Fruit fly (Drosophila melanogaster): ENCODE results near the gene Spn38F.

Spn38F gene

dm6 chr2L:20837885-20838284 is at the start of gene Spn38F:
TSS of gene Spn38F (minus strand) at chr2L:20837985.
- TF ChIP-seq lola (GFP tag; optimal IDR thresholded peaks at IDR 0.05), result no peak
- TF ChIP-seq psq (GFP tag; optimal IDR thresholded peaks at IDR 0.05), result no peak
- no peak for TF ChIP-seq Dfd (GFP tag; optimal IDR thresholded peaks at IDR 0.05)
- TF ChIP-seq dsf (GFP tag; optimal IDR thresholded peaks at IDR 0.05; ENCODE audit: borderline replicate concordance), result no peak
- TF ChIP-seq br (GFP tag; optimal IDR thresholded peaks at IDR 0.05), result no peak
- TF ChIP-seq rgr (GFP tag; optimal IDR thresholded peaks at IDR 0.05), result no peak
- TF ChIP-seq Rel (GFP tag; optimal IDR thresholded peaks at IDR 0.05), result no peak
- no peak for TF ChIP-seq Rel (tag; optimal IDR thresholded peaks at IDR 0.05)
- no peak for TF ChIP-seq Mio (GFP tag; optimal IDR thresholded peaks at IDR 0.05)
- no peak for TF ChIP-seq pan (optimal IDR thresholded peaks at IDR 0.05)
- no peak for TF ChIP-seq N (GFP tag; optimal IDR thresholded peaks at IDR 0.05)
- TF ChIP-seq ey (GFP tag; optimal IDR thresholded peaks at IDR 0.05), result no peak
- TF ChIP-seq Hr78 (GFP tag; optimal IDR thresholded peaks at IDR 0.05), result no peak

- TF ChIP-seq Rel (GFP tag; optimal IDR thresholded peaks at IDR 0.05), result no peak
- peak; percentile 22 for TF ChIP-seq Rel (tag; optimal IDR thresholded peaks at IDR 0.05)
- peak; percentile 64 for TF ChIP-seq Sp1 (GFP tag; optimal IDR thresholded peaks at IDR 0.05)
- TF ChIP-seq CrebA (GFP tag; optimal IDR thresholded peaks at IDR 0.05; ENCODE audit: borderline replicate concordance), result peak; percentile 18
- no peak for TF ChIP-seq fru (GFP tag; optimal IDR thresholded peaks at IDR 0.05)
Observed at dm6 chr2L:20887273-20887672, 49.5 kb upstream of the Spn38F start.

dm6 chr2L:20885889-20886507 is 48.2 kb upstream of the Spn38F start:
- TF ChIP-seq Hnf4 (GFP tag; optimal IDR thresholded peaks at IDR 0.05), result no peak
- no peak for TF ChIP-seq pan (optimal IDR thresholded peaks at IDR 0.05)
- no peak for TF ChIP-seq lola (GFP tag; optimal IDR thresholded peaks at IDR 0.05)
- TF ChIP-seq brk (GFP tag; optimal IDR thresholded peaks at IDR 0.05), result no peak
- TF ChIP-seq foxo (GFP tag; optimal IDR thresholded peaks at IDR 0.05), result no peak
- TF ChIP-seq Hr78 (GFP tag; optimal IDR thresholded peaks at IDR 0.05), result no peak
- no peak for TF ChIP-seq Rel (GFP tag; optimal IDR thresholded peaks at IDR 0.05)
- peak; percentile 8 for TF ChIP-seq Rel (tag; optimal IDR thresholded peaks at IDR 0.05)

dm6 chr2L:20883624-20884220 is 45.9 kb upstream of the Spn38F start:
- no peak for TF ChIP-seq dl (GFP tag; optimal IDR thresholded peaks at IDR 0.05; ENCODE audit: insufficient read depth in 1 of 2, partially characterized antibody in 2 of 2)
- no peak for TF ChIP-seq ey (GFP tag; optimal IDR thresholded peaks at IDR 0.05)
- no peak for TF ChIP-seq Dif (GFP tag; optimal IDR thresholded peaks at IDR 0.05; ENCODE audit: partially characterized antibody)
- no peak for TF ChIP-seq jim (GFP tag; optimal IDR thresholded peaks at IDR 0.05)
- TF ChIP-seq dmrt93B (GFP tag; optimal IDR thresholded peaks at IDR 0.05), result no peak
- no peak for TF ChIP-seq HLH106 (tag; optimal IDR thresholded peaks at IDR 0.05)

- no peak for TF ChIP-seq Hnf4 (GFP tag; optimal IDR thresholded peaks at IDR 0.05)
Observed at dm6 chr2L:20883097-20883496, 45.3 kb upstream of the Spn38F start.

- no peak for TF ChIP-seq Dif (GFP tag; optimal IDR thresholded peaks at IDR 0.05; ENCODE audit: partially characterized antibody)
- peak; percentile 39 for TF ChIP-seq rgr (GFP tag; optimal IDR thresholded peaks at IDR 0.05)
- peak; percentile 10 for TF ChIP-seq dmrt93B (GFP tag; optimal IDR thresholded peaks at IDR 0.05)
- peak in 1 of 2 experiments; percentile 13 for TF ChIP-seq foxo (GFP tag; optimal IDR thresholded peaks at IDR 0.05)
- TF ChIP-seq pan (optimal IDR thresholded peaks at IDR 0.05), result no peak
- TF ChIP-seq CG32264 (GFP tag; optimal IDR thresholded peaks at IDR 0.05), result no peak
- no peak for TF ChIP-seq Hr78 (GFP tag; optimal IDR thresholded peaks at IDR 0.05)
- TF ChIP-seq lola (GFP tag; optimal IDR thresholded peaks at IDR 0.05), result no peak
- peak; percentile 91 for TF ChIP-seq Hr83 (GFP tag; optimal IDR thresholded peaks at IDR 0.05; ENCODE audit: poor library complexity, severe bottlenecking)
- peak; percentile 11 for TF ChIP-seq ey (GFP tag; optimal IDR thresholded peaks at IDR 0.05)
- TF ChIP-seq sage (GFP tag; optimal IDR thresholded peaks at IDR 0.05), result no peak
- no peak for TF ChIP-seq psq (GFP tag; optimal IDR thresholded peaks at IDR 0.05)
- TF ChIP-seq h (GFP tag; optimal IDR thresholded peaks at IDR 0.05), result peak; percentile 24
- peak; percentile 18 for TF ChIP-seq Hnf4 (GFP tag; optimal IDR thresholded peaks at IDR 0.05)
- no peak for TF ChIP-seq Mio (GFP tag; optimal IDR thresholded peaks at IDR 0.05)
- TF ChIP-seq usp (GFP tag; optimal IDR thresholded peaks at IDR 0.05), result no peak
- TF ChIP-seq GATAd (GFP tag; optimal IDR thresholded peaks at IDR 0.05), result no peak
- TF ChIP-seq Sp1 (GFP tag; optimal IDR thresholded peaks at IDR 0.05), result no peak
- no peak for TF ChIP-seq tai (GFP tag; optimal IDR thresholded peaks at IDR 0.05)
- no peak for TF ChIP-seq Vsx2 (GFP tag; optimal IDR thresholded peaks at IDR 0.05; ENCODE audit: partially characterized antibody)
- no peak for TF ChIP-seq OdsH (GFP tag; optimal IDR thresholded peaks at IDR 0.05)
- no peak for TF ChIP-seq dl (GFP tag; optimal IDR thresholded peaks at IDR 0.05; ENCODE audit: insufficient read depth in 1 of 2, partially characterized antibody in 2 of 2)
- no peak for TF ChIP-seq fru (GFP tag; optimal IDR thresholded peaks at IDR 0.05)
- TF ChIP-seq Myc (optimal IDR thresholded peaks at IDR 0.05), result no peak
- no peak for TF ChIP-seq brk (GFP tag; optimal IDR thresholded peaks at IDR 0.05)
- TF ChIP-seq br (GFP tag; optimal IDR thresholded peaks at IDR 0.05), result no peak
- no peak for TF ChIP-seq Dfd (GFP tag; optimal IDR thresholded peaks at IDR 0.05)
- no peak for TF ChIP-seq woc (GFP tag; optimal IDR thresholded peaks at IDR 0.05)
Observed at dm6 chr2L:20881353-20882079, 43.7 kb upstream of the Spn38F start.
